Worm (Caenorhabditis elegans): ENCODE data around the gene R03D7.2.
"Not testable (repeated sequence)": the region's sequence is repeated elsewhere in the genome, so short reads cannot be mapped to it uniquely, and the experiment has no call there.

R03D7.2 gene

DNA sequence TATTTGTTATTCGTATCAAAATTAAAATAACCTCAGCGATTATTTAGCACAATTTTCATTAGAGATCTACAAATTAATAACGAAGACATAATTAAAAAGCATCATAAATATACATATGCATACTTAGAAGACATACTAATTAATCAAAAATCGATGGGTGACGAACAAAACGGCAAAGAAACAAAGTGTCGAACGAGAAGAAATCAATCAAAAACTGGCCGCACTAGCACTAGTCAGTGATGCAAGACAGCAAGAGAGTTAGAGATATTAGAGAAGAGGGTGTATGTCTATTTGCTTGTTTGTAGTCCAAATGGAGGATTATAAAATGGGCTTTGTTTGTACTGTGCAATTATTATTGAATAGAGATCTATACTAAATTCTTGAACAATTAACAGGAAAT is 11.9 kb upstream of the R03D7.2 start (continued):
- no peak for TF ChIP-seq fkh-10 (GFP tag; optimal IDR thresholded peaks at IDR 0.05)
- TF ChIP-seq dsc-1 (tag; optimal IDR thresholded peaks at IDR 0.05): peak; percentile 81
- peak in 1 of 2 experiments; percentile 11 for TF ChIP-seq efl-1 (optimal IDR thresholded peaks at IDR 0.05)
- TF ChIP-seq efl-1 (GFP tag; optimal IDR thresholded peaks at IDR 0.05 in 1 of 2): peak; percentile 6 to 83
- TF ChIP-seq hlh-4 (tag; optimal IDR thresholded peaks at IDR 0.05): no peak
- no peak for TF ChIP-seq nhr-11 (tag; optimal IDR thresholded peaks at IDR 0.05)
- TF ChIP-seq C34B4.2 (tag; optimal IDR thresholded peaks at IDR 0.05): no peak
- TF ChIP-seq lin-13 (GFP tag; optimal IDR thresholded peaks at IDR 0.05): no peak
- TF ChIP-seq jun-1 (tag; optimal IDR thresholded peaks at IDR 0.05): no peak
- TF ChIP-seq mdl-1 (tag; optimal IDR thresholded peaks at IDR 0.05): no peak
- TF ChIP-seq elt-3 (tag; optimal IDR thresholded peaks at IDR 0.05): peak in 1 of 6 experiments; percentile 4
- TF ChIP-seq xbp-1 (tag; optimal IDR thresholded peaks at IDR 0.05): no peak
- peak in 1 of 2 experiments; percentile 7 for TF ChIP-seq lin-35 (GFP tag; optimal IDR thresholded peaks at IDR 0.05)
- peak; percentile 21 for TF ChIP-seq nhr-71 (tag; optimal IDR thresholded peaks at IDR 0.05)
- peak; percentile 31 for TF ChIP-seq tbx-2 (tag; optimal IDR thresholded peaks at IDR 0.05)
- TF ChIP-seq grh-1 (GFP tag; IDR thresholded peaks at IDR 0.05): no peak
- TF ChIP-seq sptf-1 (tag; optimal IDR thresholded peaks at IDR 0.05): no peak
- no peak for TF ChIP-seq unc-130 (tag; optimal IDR thresholded peaks at IDR 0.05)

DNA sequence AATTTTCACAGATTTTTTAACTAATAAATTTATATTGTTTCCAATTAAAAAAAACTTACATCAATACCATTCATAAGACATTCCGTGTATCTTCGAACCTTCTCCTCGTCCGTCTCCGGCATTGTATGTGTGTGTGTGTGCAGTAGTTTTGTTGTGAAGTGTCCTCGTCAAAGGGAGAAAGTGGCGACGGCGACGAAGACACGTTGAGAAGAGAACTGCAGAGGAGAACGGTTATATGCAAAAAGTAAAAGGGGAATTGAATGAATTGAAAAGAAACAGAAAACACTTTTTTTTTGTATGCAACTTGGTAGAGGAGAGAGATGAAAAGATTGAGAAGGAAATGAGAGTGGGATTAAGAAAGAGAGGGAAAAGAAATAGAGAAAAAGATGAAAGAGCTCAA is 10.5 kb upstream of the R03D7.2 start:
- TF ChIP-seq lin-14 (GFP tag; optimal IDR thresholded peaks at IDR 0.05) (peak; percentile 34), mef-2 (tag; optimal IDR thresholded peaks at IDR 0.05) (no peak), aha-1 (tag; optimal IDR thresholded peaks at IDR 0.05) (no peak), blmp-1 (tag; optimal IDR thresholded peaks at IDR 0.05) (peak; percentile 84), efl-1 (optimal IDR thresholded peaks at IDR 0.05) (peak; percentile 11 to 17), efl-1 (GFP tag; optimal IDR thresholded peaks at IDR 0.05 in 1 of 2) (peak in 1 of 2 experiments; percentile 86)

ce11 chrII:10941918-10942317 is 6.9 kb upstream of the R03D7.2 start, which contains the start of gene R03D7.15:
Gene R03D7.15, plus strand, starts transcription at chrII:10942216.
- TF ChIP-seq Y116A8C.19 (tag; optimal IDR thresholded peaks at IDR 0.05; ENCODE audit: borderline replicate concordance); ztf-11 (tag; optimal IDR thresholded peaks at IDR 0.05); mef-2 (tag; optimal IDR thresholded peaks at IDR 0.05): not testable (repeated sequence)

DNA sequence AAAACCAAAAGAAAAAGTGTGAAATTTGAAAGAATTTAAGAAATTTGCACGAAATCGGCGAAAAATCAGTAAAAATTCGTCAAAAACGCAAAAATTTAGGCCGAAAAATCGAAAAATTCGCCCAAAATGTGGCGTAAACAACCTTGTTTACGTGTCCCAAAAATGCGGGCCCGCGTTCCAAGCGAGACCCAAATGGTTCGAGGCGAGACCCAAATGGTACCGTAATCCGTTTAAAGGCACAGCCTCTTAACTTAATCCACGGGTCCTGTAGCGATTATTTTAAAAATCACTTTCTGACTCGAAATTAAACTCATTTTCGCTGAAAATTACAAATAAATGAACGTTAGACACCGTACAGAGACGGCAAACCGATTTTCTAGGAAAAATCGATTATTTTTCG is 352 bp upstream of the R03D7.2 start:
- TF ChIP-seq snu-23 (GFP tag; optimal IDR thresholded peaks at IDR 0.05) (no peak), ztf-4 (tag; optimal IDR thresholded peaks at IDR 0.05) (no peak), rnt-1 (tag; optimal IDR thresholded peaks at IDR 0.05) (no peak), ama-1 (optimal IDR thresholded peaks at IDR 0.05) (no peak)

DNA sequence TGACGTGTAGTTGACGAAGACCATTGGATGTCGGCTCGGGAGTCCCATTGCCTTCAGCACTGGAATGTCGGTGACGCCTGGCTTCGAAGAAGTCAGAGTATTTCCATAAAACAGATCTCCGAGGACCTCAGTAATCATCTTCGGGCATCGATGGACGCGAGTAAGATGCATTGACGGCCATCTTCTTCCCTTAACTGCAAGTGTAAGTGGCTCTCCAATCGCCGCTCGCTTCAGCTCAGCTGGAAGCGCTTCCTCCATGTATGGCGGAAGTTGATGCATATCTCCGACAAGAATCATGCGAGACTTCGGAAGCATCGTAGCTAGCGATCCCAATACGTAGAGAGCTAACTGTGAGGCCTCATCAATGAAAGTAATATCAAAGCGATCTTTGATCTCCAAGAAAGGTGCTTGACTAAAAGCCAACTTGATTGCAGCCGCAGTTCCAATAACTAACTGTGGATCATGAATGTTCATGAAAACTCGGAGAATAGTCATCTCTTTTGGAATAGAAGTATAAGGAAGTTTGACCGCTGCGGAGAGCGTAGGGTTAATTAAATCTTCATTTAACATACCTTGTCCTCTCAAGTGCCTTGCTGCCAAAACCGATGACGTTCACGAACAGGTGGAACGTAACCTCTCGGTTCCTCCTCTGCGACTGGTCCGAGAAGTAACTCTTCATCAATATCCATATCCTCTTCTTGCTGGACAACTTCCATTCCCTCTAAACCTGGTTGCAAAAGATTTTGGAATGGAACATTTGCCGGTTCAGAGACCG is 849 bp downstream of the R03D7.2 start:
- no peak for TF ChIP-seq irx-1 (tag; optimal IDR thresholded peaks at IDR 0.05)
- TF ChIP-seq efl-1 (optimal IDR thresholded peaks at IDR 0.05): no peak
- TF ChIP-seq efl-1 (GFP tag; optimal IDR thresholded peaks at IDR 0.05 in 1 of 2): peak in 1 of 2 experiments; percentile 9

DNA sequence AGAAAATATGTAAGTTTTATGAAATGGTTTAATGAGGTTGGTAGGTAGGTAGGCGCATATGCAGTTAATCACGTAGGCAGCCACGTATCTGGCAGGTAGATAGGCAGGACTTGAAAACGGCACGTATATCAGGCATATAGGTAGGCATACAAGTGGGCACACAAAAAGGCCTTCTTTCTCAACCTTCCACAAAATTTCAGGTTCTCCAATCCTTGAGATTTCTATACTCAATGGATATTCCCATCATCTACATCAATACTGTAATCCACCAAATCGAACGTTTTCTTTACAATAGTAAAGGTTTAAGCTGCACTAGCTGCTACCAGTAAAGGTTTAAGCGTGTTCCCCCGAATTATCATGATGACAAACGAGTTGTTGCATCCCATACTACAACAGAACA is 2.7 kb downstream of the R03D7.2 start:
- TF ChIP-seq vab-15 (tag; optimal IDR thresholded peaks at IDR 0.05) (no peak), rnt-1 (tag; optimal IDR thresholded peaks at IDR 0.05) (no peak), ceh-8 (GFP tag; optimal IDR thresholded peaks at IDR 0.05) (no peak), sox-4 (tag; optimal IDR thresholded peaks at IDR 0.05) (no peak), grh-1 (GFP tag; IDR thresholded peaks at IDR 0.05) (no peak), Y116A8C.19 (tag; optimal IDR thresholded peaks at IDR 0.05; ENCODE audit: borderline replicate concordance) (no peak), ceh-88 (GFP tag; IDR thresholded peaks at IDR 0.05) (no peak), aly-2 (tag; optimal IDR thresholded peaks at IDR 0.05) (no peak), nhr-84 (tag; optimal IDR thresholded peaks at IDR 0.05) (no peak), ztf-11 (tag; optimal IDR thresholded peaks at IDR 0.05) (no peak), egl-13 (tag; optimal IDR thresholded peaks at IDR 0.05) (no peak), ceh-63 (GFP tag; optimal IDR thresholded peaks at IDR 0.05) (no peak), unc-30 (tag; optimal IDR thresholded peaks at IDR 0.05) (no peak), snu-23 (GFP tag; optimal IDR thresholded peaks at IDR 0.05) (no peak), ztf-4 (tag; optimal IDR thresholded peaks at IDR 0.05) (no peak)
